Worm (Caenorhabditis elegans) whole organism, L1 larva: ENCODE data around the gene pnc-2.

Experiments
- ama-1 ChIP-seq: fragments of 150-350 bp; optimal IDR thresholded peaks from 2 replicates; lab custom pipeline; 2014
- hpl-2 ChIP-seq: fragments of 150-350 bp; optimal IDR thresholded peaks from 2 replicates; lab custom pipeline; 2014; ENCODE audit warnings: missing biosample characterization, missing genetic modification reagents, missing genetic modification characterization
- nhr-11 ChIP-seq: fragments of 150-350 bp; optimal IDR thresholded peaks from 2 replicates; lab custom pipeline; 2014; ENCODE audit warnings: missing biosample characterization, missing genetic modification characterization
- pax-3 ChIP-seq: fragments of 200-800 bp; sonication (Bioruptor generic); optimal IDR thresholded peaks from 2 replicates; lab custom pipeline; 2018; ENCODE audit warnings: mild to moderate bottlenecking, missing genetic modification characterization, moderate library complexity, missing compliant biosample characterization
- tlp-1 ChIP-seq: fragments of 150-350 bp; optimal IDR thresholded peaks from 2 replicates; lab custom pipeline; 2014; ENCODE audit warnings: missing biosample characterization, missing genetic modification characterization

- TF ChIP-seq nhr-11 (tag; lab: Kevin White, UChicago) (no peak), hpl-2 (no peak), pax-3 (tag; lab: Kevin White, UChicago) (no peak), ama-1 (lab: Kevin White, UChicago) (no peak), tlp-1 (tag; lab: Kevin White, UChicago) (no peak)
These were observed 32.9 kb downstream of the pnc-2 start for ce11 chrIV:14876632-14877031.
